Worm (Caenorhabditis elegans) whole organism, dauer: ENCODE data around the gene srh-213.
"Not testable (repeated sequence)": the region's sequence is repeated elsewhere in the genome, so short reads cannot be mapped to it uniquely, and the experiment has no call there.

ENCODE experiments used
- unc-62 ChIP-seq: sonication (generic microtip); optimal IDR thresholded peaks from 2 replicates; lab custom pipeline; 2017; ENCODE audit warnings: missing biosample characterization, missing genetic modification reagents, missing genetic modification characterization

Gene srh-213

ce11 chrV:3575759-3576158 lies 19.1 kb downstream of the srh-213 start, which contains the start of gene grl-27:
Gene grl-27 (minus strand): TSS chrV:3575859.
- TF ChIP-seq unc-62 (GFP tag; lab: Kevin White, UChicago): no peak

- not testable (repeated sequence) for TF ChIP-seq unc-62 (GFP tag; lab: Kevin White, UChicago)
These were observed 22.4 kb downstream of the srh-213 start, which contains the start of gene F40C5.1 for ce11 chrV:3572408-3572807. Gene F40C5.1 (plus strand): TSS chrV:3572708.

- not testable (repeated sequence) for TF ChIP-seq unc-62 (GFP tag; lab: Kevin White, UChicago)
These were observed 24.1 kb downstream of the srh-213 start, which contains the start of gene F40C5.2 for ce11 chrV:3570695-3571094. Gene F40C5.2 (plus strand): TSS chrV:3570995.

- not testable (repeated sequence) for TF ChIP-seq unc-62 (GFP tag; lab: Kevin White, UChicago)
These were observed 30.5 kb downstream of the srh-213 start, which contains the start of gene T24A6.17 for ce11 chrV:3564335-3564734. Gene T24A6.17 (minus strand): TSS chrV:3564435.

ce11 chrV:3562824-3563223 lies 32.0 kb downstream of the srh-213 start, which contains the start of gene T24A6.16:
Gene T24A6.16 (minus strand): TSS chrV:3562924.
- not testable (repeated sequence) for TF ChIP-seq unc-62 (GFP tag; lab: Kevin White, UChicago)

- not testable (repeated sequence) for TF ChIP-seq unc-62 (GFP tag; lab: Kevin White, UChicago)
These were observed 36.1 kb downstream of the srh-213 start, which contains the start of gene T24A6.1 for ce11 chrV:3558744-3559143. Gene T24A6.1 (plus strand): TSS chrV:3559044.

ce11 chrV:3557422-3557821 lies 37.4 kb downstream of the srh-213 start, which contains the start of gene grl-31:
Gene grl-31 (minus strand): TSS chrV:3557778.
- TF ChIP-seq unc-62 (GFP tag; lab: Kevin White, UChicago): no peak

ce11 chrV:3555986-3556385 lies 38.9 kb downstream of the srh-213 start, which contains the start of gene grl-30:
Gene grl-30 (plus strand): TSS chrV:3556286.
- TF ChIP-seq unc-62 (GFP tag; lab: Kevin White, UChicago): no peak

ce11 chrV:3554869-3555268 lies 40.0 kb downstream of the srh-213 start, which contains the start of gene grl-29:
Gene grl-29 (minus strand): TSS chrV:3555236.
- no peak for TF ChIP-seq unc-62 (GFP tag; lab: Kevin White, UChicago)

- TF ChIP-seq unc-62 (GFP tag; lab: Kevin White, UChicago): no peak
These were observed 41.9 kb downstream of the srh-213 start, which contains the start of gene T24A6.20 for ce11 chrV:3552740-3553469. Gene T24A6.20 (plus strand): TSS chrV:3553134.

ce11 chrV:3551765-3552164 lies 43.1 kb downstream of the srh-213 start, which contains the start of gene grl-28:
Gene grl-28 (minus strand): TSS chrV:3551865.
- TF ChIP-seq unc-62 (GFP tag; lab: Kevin White, UChicago): no peak

- TF ChIP-seq unc-62 (GFP tag; lab: Kevin White, UChicago): no peak
These were observed 45.3 kb downstream of the srh-213 start, which contains the start of gene sri-21 for ce11 chrV:3549553-3549952. Gene sri-21 (plus strand): TSS chrV:3549853.

- no peak for TF ChIP-seq unc-62 (GFP tag; lab: Kevin White, UChicago)
These were observed 46.0 kb downstream of the srh-213 start, which contains the start of gene srw-130 for ce11 chrV:3548798-3549197. Gene srw-130 (minus strand): TSS chrV:3548898.

- TF ChIP-seq unc-62 (GFP tag; lab: Kevin White, UChicago): no peak
These were observed 48.3 kb downstream of the srh-213 start, which contains the start of gene srbc-68 for ce11 chrV:3546517-3546916. Gene srbc-68 (minus strand): TSS chrV:3546617.

- TF ChIP-seq unc-62 (GFP tag; lab: Kevin White, UChicago): no peak
These were observed 51.5 kb downstream of the srh-213 start, which contains the start of gene nhr-222 for ce11 chrV:3543344-3543743. Gene nhr-222 (minus strand): TSS chrV:3543444.
